Fruit fly (Drosophila melanogaster) whole organism, embryonic: ENCODE data around the gene ClC-a.

ENCODE experiments used
- Abd-B ChIP-seq: fragments of 200-800 bp; sonication (Bioruptor generic); optimal IDR thresholded peaks from 2 replicates; lab custom pipeline; 2018; ENCODE audit warnings: missing biosample characterization, mild to moderate bottlenecking, missing genetic modification characterization, moderate library complexity
- Ada2b ChIP-seq: fragments of 200-800 bp; sonication (Bioruptor generic); IDR thresholded peaks from 2 replicates; pipeline ENCODE4 v1.3.6; 2022; ENCODE audit warnings: missing biosample characterization, missing genetic modification characterization
- Aef1 ChIP-seq: fragments of 200-800 bp; sonication (Bioruptor generic); IDR thresholded peaks from 3 replicates; pipeline ENCODE4 v1.3.6; 2022; ENCODE audit warnings: missing biosample characterization, missing genetic modification characterization
- Blimp-1 ChIP-seq: fragments of 200-800 bp; sonication (Bioruptor generic); optimal IDR thresholded peaks from 3 replicates; lab custom pipeline; 2018; ENCODE audit warnings: missing biosample characterization, missing genetic modification characterization, mild to moderate bottlenecking, moderate library complexity, missing genetic modification reagents
- BtbVII ChIP-seq: fragments of 200-800 bp; sonication (Bioruptor generic); optimal IDR thresholded peaks from 3 replicates; lab custom pipeline; 2017; ENCODE audit warnings: missing biosample characterization, mild to moderate bottlenecking, missing genetic modification characterization
- CG10959 ChIP-seq: fragments of 200-800 bp; sonication (Bioruptor generic); IDR thresholded peaks from 2 replicates; pipeline ENCODE4 v1.3.6; 2022; ENCODE audit warnings: missing biosample characterization, missing genetic modification characterization
- CG11560 ChIP-seq: fragments of 200-800 bp; sonication (Bioruptor generic); IDR thresholded peaks from 3 replicates; pipeline ENCODE4 v1.3.6; 2022; ENCODE audit warnings: missing biosample characterization, missing genetic modification characterization
- CG13287 ChIP-seq: fragments of 200-800 bp; sonication (Bioruptor generic); IDR thresholded peaks from 2 replicates; pipeline ENCODE4 v1.3.6; 2022; ENCODE audit warnings: missing biosample characterization, missing genetic modification characterization; ENCODE audit not compliant: partially characterized antibody
- CG17328 ChIP-seq: fragments of 200-800 bp; sonication (Bioruptor generic); IDR thresholded peaks from 2 replicates; pipeline ENCODE4 v1.3.6; 2022; ENCODE audit warnings: missing biosample characterization, missing genetic modification characterization
- CG17361 ChIP-seq: fragments of 200-800 bp; sonication (Bioruptor generic); IDR thresholded peaks from 3 replicates; pipeline ENCODE4 v1.3.6; 2022; ENCODE audit warnings: missing biosample characterization, missing genetic modification characterization
- CG2199 ChIP-seq: fragments of 200-800 bp; sonication (Bioruptor generic); IDR thresholded peaks from 3 replicates; pipeline ENCODE4 v1.3.6; 2022; ENCODE audit warnings: missing biosample characterization, missing genetic modification characterization
- CG31388 ChIP-seq: fragments of 200-800 bp; sonication (Bioruptor generic); optimal IDR thresholded peaks from 2 replicates; lab custom pipeline; 2016; ENCODE audit warnings: missing biosample characterization, missing genetic modification characterization
- CG3838 ChIP-seq: fragments of 200-800 bp; sonication (Bioruptor generic); optimal IDR thresholded peaks from 3 replicates; lab custom pipeline; 2016; ENCODE audit warnings: missing biosample characterization, missing genetic modification characterization
- CG4854 ChIP-seq: fragments of 200-800 bp; sonication (Bioruptor generic); optimal IDR thresholded peaks from 2 replicates; lab custom pipeline; 2016; ENCODE audit warnings: missing biosample characterization, missing genetic modification characterization, inconsistent platforms
- CG5245 ChIP-seq: fragments of 200-800 bp; sonication (Bioruptor generic); optimal IDR thresholded peaks from 3 replicates; lab custom pipeline; 2016; ENCODE audit warnings: missing biosample characterization, missing genetic modification characterization
- CG6683 ChIP-seq: fragments of 200-800 bp; sonication (Bioruptor generic); optimal IDR thresholded peaks from 2 replicates; lab custom pipeline; 2017; ENCODE audit warnings: missing biosample characterization, mild to moderate bottlenecking, missing genetic modification characterization, missing genetic modification reagents
- CG6765 ChIP-seq: fragments of 200-800 bp; sonication (Bioruptor generic); optimal IDR thresholded peaks from 3 replicates; lab custom pipeline; 2017; ENCODE audit warnings: missing biosample characterization, mild to moderate bottlenecking, missing genetic modification characterization
- CG8388 ChIP-seq: fragments of 200-800 bp; sonication (Bioruptor generic); optimal IDR thresholded peaks from 2 replicates; lab custom pipeline; 2019; ENCODE audit warnings: missing biosample characterization, mild to moderate bottlenecking, missing genetic modification characterization, moderate library complexity
- CG8765 ChIP-seq: fragments of 200-800 bp; sonication (Bioruptor generic); IDR thresholded peaks from 2 replicates; pipeline ENCODE4 v1.3.6; 2022; ENCODE audit warnings: missing biosample characterization, missing genetic modification characterization
- CG8944 ChIP-seq: fragments of 200-800 bp; sonication (Bioruptor generic); optimal IDR thresholded peaks from 3 replicates; lab custom pipeline; 2016; ENCODE audit warnings: missing biosample characterization, missing genetic modification characterization
- CG9215 ChIP-seq: fragments of 200-800 bp; sonication (Bioruptor generic); IDR thresholded peaks from 2 replicates; pipeline ENCODE4 v1.3.6; 2022; ENCODE audit warnings: missing biosample characterization, missing genetic modification characterization
- Camta ChIP-seq: fragments of 200-800 bp; sonication (Bioruptor generic); optimal IDR thresholded peaks from 2 replicates; lab custom pipeline; 2016; ENCODE audit warnings: missing biosample characterization, missing genetic modification characterization
- E2f1 ChIP-seq: fragments of 200-800 bp; sonication (Bioruptor generic); IDR thresholded peaks from 2 replicates; pipeline ENCODE4 v1.3.6; 2022; ENCODE audit warnings: missing biosample characterization, missing genetic modification characterization
- HLHmδ ChIP-seq: fragments of 200-800 bp; sonication (Bioruptor generic); optimal IDR thresholded peaks from 2 replicates; lab custom pipeline; 2018; ENCODE audit warnings: missing biosample characterization, mild to moderate bottlenecking, missing genetic modification characterization, moderate library complexity
- HmgD ChIP-seq: fragments of 200-800 bp; sonication (Bioruptor generic); optimal IDR thresholded peaks from 3 replicates; lab custom pipeline; 2016; ENCODE audit warnings: missing biosample characterization, missing genetic modification characterization
- Hsf ChIP-seq: fragments of 200-800 bp; sonication (Bioruptor generic); optimal IDR thresholded peaks from 3 replicates; lab custom pipeline; 2016; ENCODE audit warnings: missing biosample characterization, missing genetic modification characterization
- NC2β ChIP-seq: fragments of 200-800 bp; sonication (Bioruptor generic); optimal IDR thresholded peaks from 2 replicates; lab custom pipeline; 2016; ENCODE audit warnings: missing biosample characterization, missing genetic modification characterization
- Nf-YB ChIP-seq: fragments of 200-800 bp; sonication (Bioruptor generic); optimal IDR thresholded peaks from 3 replicates; lab custom pipeline; 2019; ENCODE audit warnings: missing biosample characterization, mild to moderate bottlenecking, missing genetic modification characterization, moderate library complexity
- Sin3A ChIP-seq: fragments of >200 bp; optimal IDR thresholded peaks from 2 replicates; lab custom pipeline; 2018
- Sox102F ChIP-seq: fragments of 200-800 bp; sonication (Bioruptor generic); optimal IDR thresholded peaks from 2 replicates; lab custom pipeline; 2018; ENCODE audit warnings: missing biosample characterization, mild to moderate bottlenecking, missing genetic modification characterization, moderate library complexity
- ash1 ChIP-seq: fragments of 200-800 bp; sonication (Bioruptor generic); optimal IDR thresholded peaks from 2 replicates; lab custom pipeline; 2018; ENCODE audit warnings: missing biosample characterization, mild to moderate bottlenecking, missing genetic modification characterization
- br ChIP-seq: fragments of >200 bp; optimal IDR thresholded peaks from 2 replicates; lab custom pipeline; 2017
- croc ChIP-seq: fragments of 200-800 bp; sonication (Bioruptor generic); conservative IDR thresholded peaks from 3 replicates; pipeline ENCODE4 v1.3.6; 2022; ENCODE audit warnings: missing biosample characterization, missing genetic modification characterization
- crp ChIP-seq, 2 experiments: fragments of 200-800 bp; sonication (Bioruptor generic); optimal IDR thresholded peaks; 2 replicates in 1 of 2; 3 replicates in 1 of 2; lab custom pipeline; 2017; ENCODE audit warnings: missing biosample characterization in 2 of 2, missing genetic modification characterization in 2 of 2, mild to moderate bottlenecking in 1 of 2, moderate library complexity in 1 of 2
- disco-r ChIP-seq: fragments of 200-800 bp; sonication (Bioruptor generic); optimal IDR thresholded peaks from 2 replicates; lab custom pipeline; 2016; ENCODE audit warnings: missing biosample characterization, missing genetic modification characterization
- eve ChIP-seq, 2 experiments: fragments of >200 bp; optimal IDR thresholded peaks; 2 replicates each; lab custom pipeline; 2017; ENCODE audit warnings: missing biosample characterization in 2 of 2, missing genetic modification characterization in 2 of 2
- ewg ChIP-seq: fragments of 200-800 bp; sonication (Bioruptor generic); optimal IDR thresholded peaks from 3 replicates; lab custom pipeline; 2017; ENCODE audit warnings: mild to moderate bottlenecking, missing biosample characterization, missing genetic modification reagents, missing genetic modification characterization
- fd102C ChIP-seq: fragments of 200-800 bp; sonication (Bioruptor generic); optimal IDR thresholded peaks from 2 replicates; lab custom pipeline; 2018; ENCODE audit warnings: missing biosample characterization, mild to moderate bottlenecking, missing genetic modification characterization, moderate library complexity
- gfzf ChIP-seq: fragments of 200-800 bp; sonication (Bioruptor generic); optimal IDR thresholded peaks from 2 replicates; lab custom pipeline; 2016; ENCODE audit warnings: missing biosample characterization, mild to moderate bottlenecking, missing genetic modification characterization, moderate library complexity
- gt ChIP-seq: fragments of 200-800 bp; sonication (Bioruptor generic); IDR thresholded peaks from 2 replicates; pipeline ENCODE4 v1.3.6; 2022; ENCODE audit warnings: missing biosample characterization, missing genetic modification characterization
- jing ChIP-seq: fragments of 200-800 bp; sonication (Bioruptor generic); optimal IDR thresholded peaks from 2 replicates; lab custom pipeline; 2018; ENCODE audit warnings: missing biosample characterization, mild to moderate bottlenecking, missing genetic modification characterization
- kni ChIP-seq: fragments of 200-800 bp; sonication (Bioruptor generic); optimal IDR thresholded peaks from 3 replicates; lab custom pipeline; 2017; ENCODE audit warnings: mild to moderate bottlenecking, missing biosample characterization, missing genetic modification reagents, missing genetic modification characterization
- lbe ChIP-seq: fragments of 200-800 bp; sonication (Bioruptor generic); optimal IDR thresholded peaks from 2 replicates; lab custom pipeline; 2016; ENCODE audit warnings: missing biosample characterization, mild to moderate bottlenecking, missing genetic modification characterization
- oc ChIP-seq: fragments of 200-800 bp; sonication (Bioruptor generic); optimal IDR thresholded peaks from 2 replicates; lab custom pipeline; 2018; ENCODE audit warnings: missing biosample characterization, mild to moderate bottlenecking, missing genetic modification characterization, moderate library complexity
- otp ChIP-seq: fragments of 200-800 bp; sonication (Bioruptor generic); IDR thresholded peaks from 3 replicates; pipeline ENCODE4, ENCODE4 v1.3.6; 2022; ENCODE audit warnings: missing biosample characterization, missing genetic modification characterization
- seq ChIP-seq: fragments of 200-800 bp; sonication (Bioruptor generic); IDR thresholded peaks from 2 replicates; pipeline ENCODE4 v1.3.6; 2022; ENCODE audit warnings: missing biosample characterization, missing genetic modification characterization
- so ChIP-seq: fragments of 200-800 bp; sonication (Bioruptor generic); IDR thresholded peaks from 3 replicates; pipeline ENCODE4 v1.3.6; 2022; ENCODE audit warnings: missing biosample characterization, missing genetic modification characterization
- ttk ChIP-seq: fragments of 200-800 bp; sonication (Bioruptor generic); IDR thresholded peaks from 2 replicates; pipeline ENCODE4 v2.1.2; 2022; ENCODE audit warnings: missing biosample characterization, missing genetic modification characterization
- zf30C ChIP-seq: fragments of 200-800 bp; sonication (Bioruptor generic); optimal IDR thresholded peaks from 3 replicates; lab custom pipeline; 2018; ENCODE audit warnings: missing biosample characterization, mild to moderate bottlenecking, missing genetic modification characterization

The ClC-a gene

DNA sequence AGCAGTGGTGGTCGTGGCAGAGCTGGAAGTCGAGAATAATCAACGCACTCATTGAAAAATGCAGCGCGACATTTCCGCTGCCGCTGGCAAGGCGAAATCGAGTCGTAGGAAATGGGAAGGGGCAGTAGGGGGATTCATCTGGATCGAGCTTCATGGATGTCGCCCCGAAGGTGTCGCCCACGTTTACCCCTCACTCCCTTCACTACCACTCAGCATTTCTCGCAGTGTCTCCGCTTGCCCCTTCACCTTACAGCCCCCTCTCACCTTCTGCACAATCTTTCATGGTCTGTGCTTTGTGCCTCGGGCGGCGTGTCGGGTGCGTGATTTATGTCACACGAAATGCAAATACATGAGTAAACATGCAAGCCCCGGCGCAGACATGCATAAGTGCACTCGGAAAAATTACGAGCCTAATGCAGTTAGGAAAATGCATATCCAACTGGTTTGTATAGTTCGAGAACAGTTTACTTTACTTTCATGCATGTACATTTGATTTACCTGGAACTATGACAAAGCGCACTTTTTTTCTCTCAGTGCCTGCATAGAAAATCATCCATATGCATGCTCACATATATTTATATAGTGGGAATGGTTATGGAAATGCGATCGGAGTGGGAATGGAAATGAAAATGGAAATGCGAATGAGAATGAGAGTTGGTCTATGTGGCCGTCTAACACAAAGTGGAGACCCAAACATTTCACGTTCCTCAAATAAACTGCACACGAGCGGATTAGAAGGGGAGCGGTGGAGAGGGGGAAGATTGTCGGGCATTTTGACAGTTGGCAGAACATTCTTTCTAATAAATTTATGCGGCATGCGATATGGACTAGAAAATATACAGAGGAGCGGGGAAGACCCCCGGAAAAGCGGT, 36.6 kb upstream of the ClC-a start (continued):
- TF ChIP-seq gt (GFP tag; lab: Robert Waterston, UW): peak; percentile 94
- TF ChIP-seq br (lab: Kevin White, UChicago): no peak
- peak; percentile 94 for TF ChIP-seq CG8388
- TF ChIP-seq otp (GFP tag; lab: Robert Waterston, UW): peak; percentile 91
- peak in 1 of 2 experiments; percentile 95 for TF ChIP-seq eve (GFP tag; optimal IDR thresholded peaks at IDR 0.05; lab: Kevin White, UChicago)
- TF ChIP-seq kni (GFP tag; lab: Kevin White, UChicago): peak; percentile 99
- peak; percentile 44 for TF ChIP-seq CG6683 (GFP tag; lab: Kevin White, UChicago)
- TF ChIP-seq CG10959: peak; percentile 75
- peak; percentile 83 for TF ChIP-seq disco-r
- TF ChIP-seq HmgD (GFP tag; lab: Kevin White, UChicago): peak; percentile 70
- peak; percentile 94 for TF ChIP-seq CG17328 (GFP tag; lab: Robert Waterston, UW)
- TF ChIP-seq CG11560: peak; percentile 66
- peak; percentile 79 for TF ChIP-seq Aef1 (GFP tag; lab: Robert Waterston, UW)
- peak; percentile 97 for TF ChIP-seq Blimp-1
- peak; percentile 91 for TF ChIP-seq ewg
- TF ChIP-seq gfzf (GFP tag; lab: Kevin White, UChicago): peak; percentile 3
- TF ChIP-seq CG13287: no peak
- TF ChIP-seq Sox102F (GFP tag; lab: Kevin White, UChicago): peak; percentile 97
- TF ChIP-seq fd102C (GFP tag; lab: Kevin White, UChicago): no peak
- TF ChIP-seq Hsf: peak; percentile 86
- no peak for TF ChIP-seq CG6765 (GFP tag; lab: Kevin White, UChicago)
- peak; percentile 91 for TF ChIP-seq jing
- peak; percentile 73 for TF ChIP-seq seq (GFP tag; lab: Robert Waterston, UW)
- TF ChIP-seq crp (GFP tag; optimal IDR thresholded peaks at IDR 0.05; lab: Kevin White, UChicago): peak in 1 of 2 experiments; percentile 47
- TF ChIP-seq croc (GFP tag; lab: Robert Waterston, UW): peak; percentile 93
- TF ChIP-seq CG8765 (GFP tag; lab: Robert Waterston, UW): peak; percentile 35; the same call in 1 of the 2 replicates
- peak; percentile 88 for TF ChIP-seq E2f1
- TF ChIP-seq Sin3A: no peak
- TF ChIP-seq BtbVII: peak; percentile 37
- peak; percentile 84 for TF ChIP-seq CG4854 (GFP tag; lab: Kevin White, UChicago)
- peak; percentile 55 for TF ChIP-seq zf30C
- no peak for TF ChIP-seq HLHmδ (GFP tag; lab: Kevin White, UChicago)
- TF ChIP-seq ttk (GFP tag; lab: Robert Waterston, UW): peak; percentile 93
- TF ChIP-seq so (GFP tag; lab: Robert Waterston, UW): peak; percentile 84; the same call in 2 of the 3 replicates
- peak; percentile 97 for TF ChIP-seq oc (tag; lab: Kevin White, UChicago)
- peak; percentile 65 for TF ChIP-seq Nf-YB
- no peak for TF ChIP-seq ash1 (GFP tag; lab: Kevin White, UChicago)
- peak; percentile 66 for TF ChIP-seq CG9215 (GFP tag; lab: Robert Waterston, UW)
- TF ChIP-seq CG2199: peak; percentile 95
- peak; percentile 84 for TF ChIP-seq CG31388 (GFP tag; lab: Kevin White, UChicago)
- TF ChIP-seq Camta: peak; percentile 92
- no peak for TF ChIP-seq lbe (GFP tag; lab: Kevin White, UChicago)
- peak; percentile 91 for TF ChIP-seq NC2β (GFP tag; lab: Kevin White, UChicago)
- TF ChIP-seq CG3838 (GFP tag; lab: Kevin White, UChicago): peak; percentile 63
- TF ChIP-seq CG5245 (GFP tag; lab: Kevin White, UChicago): peak; percentile 89
- TF ChIP-seq Ada2b (GFP tag; lab: Robert Waterston, UW): peak; percentile 75
- TF ChIP-seq Abd-B: peak; percentile 88
- peak; percentile 91 for TF ChIP-seq CG8944
- TF ChIP-seq CG17361: peak; percentile 94
